Worm (Caenorhabditis elegans) whole organism, midembryonic: Measurements from ENCODE around the gene orc-5.

Experiments
- T22C8.4 ChIP-seq: fragments of 200-800 bp; sonication (Bioruptor generic); IDR thresholded peaks from 2 replicates; pipeline ENCODE4 v1.3.6; 2022; ENCODE audit warnings: missing genetic modification characterization, missing compliant biosample characterization
- cog-1 ChIP-seq: sonication (generic microtip); optimal IDR thresholded peaks from 2 replicates; lab custom pipeline; 2016; ENCODE audit warnings: missing genetic modification characterization, missing compliant biosample characterization
- flt-1 ChIP-seq: fragments of 200-800 bp; sonication (Bioruptor generic); IDR thresholded peaks from 2 replicates; pipeline ENCODE4 v1.3.6; 2022; ENCODE audit warnings: missing genetic modification characterization, missing compliant biosample characterization
- klf-2 ChIP-seq: fragments of 200-800 bp; sonication (Bioruptor generic); conservative IDR thresholded peaks from 2 replicates; pipeline ENCODE4 v1.3.6; 2022; ENCODE audit warnings: missing genetic modification reagents, missing genetic modification characterization, missing compliant biosample characterization
- tab-1 ChIP-seq: fragments of 200-800 bp; sonication (Bioruptor generic); IDR thresholded peaks from 2 replicates; pipeline ENCODE4 v1.3.6; 2022; ENCODE audit warnings: missing genetic modification characterization, missing compliant biosample characterization
- ztf-23 ChIP-seq: fragments of 200-800 bp; sonication (Bioruptor generic); IDR thresholded peaks from 2 replicates; pipeline ENCODE4 v1.3.6; 2022; ENCODE audit warnings: missing genetic modification reagents, missing genetic modification characterization, missing compliant biosample characterization
- ztf-29 ChIP-seq: fragments of 200-800 bp; sonication (Bioruptor generic); IDR thresholded peaks from 2 replicates; pipeline ENCODE4 v1.3.6; 2022; ENCODE audit warnings: missing genetic modification reagents, missing genetic modification characterization, missing compliant biosample characterization

ce11 chrIV:10744475-10744874, 10.1 kb upstream of the orc-5 start, which contains the start of gene T25B9.3:
- TF ChIP-seq ztf-23 (GFP tag; lab: Robert Waterston, UW) (no peak), ztf-29 (GFP tag; lab: Robert Waterston, UW) (no peak), cog-1 (tag; lab: Kevin White, UChicago) (no peak), klf-2 (no peak), tab-1 (no peak), flt-1 (GFP tag; lab: Robert Waterston, UW) (no peak), T22C8.4 (GFP tag; lab: Robert Waterston, UW) (no peak)
